Worm (Caenorhabditis elegans) whole organism, late embryonic: ENCODE measurements around the gene C40C9.3.

Experiments used
- ama-1 ChIP-seq: fragments of 150-350 bp; optimal IDR thresholded peaks from 2 replicates; lab custom pipeline; 2014
- ceh-19 ChIP-seq: fragments of 200-800 bp; sonication (Bioruptor generic); optimal IDR thresholded peaks from 2 replicates; lab custom pipeline; 2018; ENCODE audit warnings: mild to moderate bottlenecking, missing genetic modification characterization, missing compliant biosample characterization
- ceh-2 ChIP-seq: sonication (generic microtip); optimal IDR thresholded peaks from 2 replicates; lab custom pipeline; 2016; ENCODE audit warnings: missing genotype, missing genetic modification characterization, missing compliant biosample characterization
- ceh-22 ChIP-seq: sonication (generic microtip); optimal IDR thresholded peaks from 2 replicates; lab custom pipeline; 2017; ENCODE audit warnings: missing biosample characterization, missing genetic modification characterization
- dmd-4 ChIP-seq: sonication (generic microtip); optimal IDR thresholded peaks from 2 replicates; lab custom pipeline; 2016; ENCODE audit warnings: borderline replicate concordance, missing genetic modification characterization, missing compliant biosample characterization
- dve-1 ChIP-seq: sonication (generic microtip); optimal IDR thresholded peaks from 2 replicates; lab custom pipeline; 2017; ENCODE audit warnings: antibody characterized with exemption, mild to moderate bottlenecking, missing genetic modification characterization, missing compliant biosample characterization
- fkh-10 ChIP-seq: fragments of 150-350 bp; optimal IDR thresholded peaks from 2 replicates; lab custom pipeline; 2014; ENCODE audit warnings: missing biosample characterization, missing genetic modification reagents, missing genetic modification characterization
- hlh-6 ChIP-seq: sonication (generic microtip); optimal IDR thresholded peaks from 2 replicates; lab custom pipeline; 2016; ENCODE audit warnings: missing genotype, missing genetic modification characterization, missing compliant biosample characterization
- nfya-1 ChIP-seq: sonication (generic microtip); optimal IDR thresholded peaks from 2 replicates; lab custom pipeline; 2017; ENCODE audit warnings: missing genetic modification characterization, mild to moderate bottlenecking, missing compliant biosample characterization, antibody characterized with exemption, moderate library complexity
- npax-4 ChIP-seq: sonication (generic microtip); optimal IDR thresholded peaks from 2 replicates; lab custom pipeline; 2016; ENCODE audit warnings: missing genetic modification characterization, missing compliant biosample characterization
- sdc-2 ChIP-seq: sonication (generic microtip); optimal IDR thresholded peaks from 2 replicates; lab custom pipeline; 2016; ENCODE audit warnings: missing genotype, missing genetic modification characterization, missing compliant biosample characterization
- sox-2 ChIP-seq: fragments of 200-800 bp; sonication (Bioruptor generic); IDR thresholded peaks from 2 replicates; pipeline ENCODE4 v1.3.6; 2022; ENCODE audit warnings: missing genetic modification reagents, missing genetic modification characterization, missing compliant biosample characterization
- unc-42 ChIP-seq: sonication (generic microtip); optimal IDR thresholded peaks from 2 replicates; lab custom pipeline; 2016; ENCODE audit warnings: missing genotype, missing genetic modification characterization, missing compliant biosample characterization

C40C9.3 gene

ce11 chrX:13696152-13696551, 48.7 kb downstream of the C40C9.3 start:
- TF ChIP-seq sox-2 (no peak), ama-1 (lab: Kevin White, UChicago) (no peak), dmd-4 (tag; lab: Kevin White, UChicago) (no peak), dve-1 (tag; lab: Kevin White, UChicago) (no peak), nfya-1 (peak; percentile 10), sdc-2 (tag; lab: Kevin White, UChicago) (peak; percentile 67), unc-42 (peak; percentile 54)
- TF ChIP-seq, all 69 proteins: peak for 3

- no peak for TF ChIP-seq sdc-2 (tag; lab: Kevin White, UChicago)
- no peak for TF ChIP-seq fkh-10 (GFP tag; lab: Kevin White, UChicago)
- TF ChIP-seq ceh-2 (tag; lab: Kevin White, UChicago): no peak
- no peak for TF ChIP-seq sox-2
- no peak for TF ChIP-seq ceh-22 (tag; lab: Kevin White, UChicago)
- TF ChIP-seq ceh-19 (GFP tag; lab: Kevin White, UChicago): no peak
- no peak for TF ChIP-seq npax-4 (tag; lab: Kevin White, UChicago)
- TF ChIP-seq hlh-6 (tag; lab: Kevin White, UChicago): no peak
- TF ChIP-seq, all 69 proteins: peak for 0
These were observed 50.1 kb downstream of the C40C9.3 start for ce11 chrX:13697520-13697919.
